Fruit fly (Drosophila melanogaster): Measurements from ENCODE around the gene Mitofilin.

DNA sequence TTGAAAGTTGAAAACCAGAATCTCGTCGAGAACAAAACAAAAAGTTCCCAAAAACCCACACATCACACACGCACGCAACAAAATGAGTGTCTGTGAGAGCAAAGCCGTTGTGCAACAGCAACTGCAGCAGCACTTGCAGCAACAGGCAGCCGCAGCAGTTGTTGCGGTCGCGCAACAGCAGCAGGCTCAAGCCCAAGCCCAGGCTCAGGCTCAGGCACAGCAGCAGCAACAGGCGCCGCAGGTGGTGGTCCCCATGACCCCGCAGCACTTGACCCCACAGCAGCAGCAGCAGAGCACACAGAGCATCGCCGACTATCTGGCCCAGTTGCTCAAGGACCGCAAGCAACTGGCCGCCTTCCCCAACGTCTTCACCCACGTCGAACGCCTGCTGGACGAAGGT, 19.8 kb upstream of the Mitofilin start:
- TF ChIP-seq CG10565 (GFP tag; optimal IDR thresholded peaks at IDR 0.05) (no peak), CG14710 (tag; optimal IDR thresholded peaks at IDR 0.05) (no peak), CG42726 (GFP tag; IDR thresholded peaks at IDR 0.05; ENCODE audit: partially characterized antibody) (no peak), fru (optimal IDR thresholded peaks at IDR 0.05) (no peak), Dip2 (GFP tag; IDR thresholded peaks at IDR 0.05) (no peak), CG17359 (tag; optimal IDR thresholded peaks at IDR 0.05) (no peak), CG43689 (GFP tag; IDR thresholded peaks at IDR 0.05) (no peak), CG2129 (GFP tag; IDR thresholded peaks at IDR 0.05; ENCODE audit: partially characterized antibody) (no peak), knrl (GFP tag; IDR thresholded peaks at IDR 0.05; ENCODE audit: partially characterized antibody) (no peak), CG9876 (GFP tag; optimal IDR thresholded peaks at IDR 0.05) (no peak)

Measured in whole organism, embryonic.